Fruit fly (Drosophila melanogaster) whole organism, embryonic: ENCODE results near the gene mts.

Source experiments
- ATbp ChIP-seq: fragments of 200-800 bp; sonication (Bioruptor generic); optimal IDR thresholded peaks from 2 replicates; lab custom pipeline; 2017; ENCODE audit warnings: missing biosample characterization, mild to moderate bottlenecking, missing genetic modification characterization, missing genetic modification reagents
- Awh ChIP-seq: fragments of 200-800 bp; sonication (Bioruptor generic); IDR thresholded peaks from 2 replicates; pipeline ENCODE4, ENCODE4 v1.3.6; 2022; ENCODE audit warnings: missing biosample characterization, missing genetic modification characterization
- CG11247 ChIP-seq: fragments of 200-800 bp; sonication (Bioruptor generic); IDR thresholded peaks from 2 replicates; pipeline ENCODE4 v1.3.6; 2022; ENCODE audit warnings: missing biosample characterization, missing genetic modification characterization
- CG12071 ChIP-seq: fragments of 200-800 bp; sonication (Bioruptor generic); optimal IDR thresholded peaks from 3 replicates; lab custom pipeline; 2018; ENCODE audit warnings: missing biosample characterization, mild to moderate bottlenecking, missing genetic modification characterization
- CG12155 ChIP-seq: fragments of 200-800 bp; sonication (Bioruptor generic); optimal IDR thresholded peaks from 3 replicates; lab custom pipeline; 2016; ENCODE audit warnings: missing biosample characterization, missing genetic modification characterization
- CG13123 ChIP-seq: fragments of 200-800 bp; sonication (Bioruptor generic); optimal IDR thresholded peaks from 2 replicates; lab custom pipeline; 2016; ENCODE audit warnings: missing biosample characterization, missing genetic modification characterization
- CG13296 ChIP-seq: fragments of 200-800 bp; sonication (Bioruptor generic); optimal IDR thresholded peaks from 3 replicates; lab custom pipeline; 2018; ENCODE audit warnings: missing biosample characterization, mild to moderate bottlenecking, missing genetic modification characterization
- CG13894 ChIP-seq: fragments of 200-800 bp; sonication (Bioruptor generic); optimal IDR thresholded peaks from 3 replicates; lab custom pipeline; 2018; ENCODE audit warnings: missing biosample characterization, mild to moderate bottlenecking, missing genetic modification characterization, moderate library complexity
- CG15011 ChIP-seq: fragments of 200-800 bp; sonication (Bioruptor generic); optimal IDR thresholded peaks from 3 replicates; lab custom pipeline; 2018; ENCODE audit warnings: missing biosample characterization, mild to moderate bottlenecking, missing genetic modification characterization
- CG16779 ChIP-seq: fragments of 200-800 bp; sonication (Bioruptor generic); IDR thresholded peaks from 2 replicates; pipeline ENCODE4 v1.3.6; 2022; ENCODE audit warnings: missing biosample characterization, missing genetic modification characterization
- CG16815 ChIP-seq: fragments of 200-800 bp; sonication (Bioruptor generic); optimal IDR thresholded peaks from 3 replicates; lab custom pipeline; 2017; ENCODE audit warnings: missing biosample characterization, mild to moderate bottlenecking, missing genetic modification characterization
- CG34376 ChIP-seq: fragments of 200-800 bp; sonication (Bioruptor generic); optimal IDR thresholded peaks from 2 replicates; lab custom pipeline; 2018; ENCODE audit warnings: missing biosample characterization, mild to moderate bottlenecking, missing genetic modification characterization
- CG7839 ChIP-seq: fragments of 200-800 bp; sonication (Bioruptor generic); optimal IDR thresholded peaks from 3 replicates; lab custom pipeline; 2018; ENCODE audit warnings: missing biosample characterization, mild to moderate bottlenecking, missing genetic modification characterization, moderate library complexity
- CG7987 ChIP-seq: fragments of 200-800 bp; sonication (Bioruptor generic); optimal IDR thresholded peaks from 2 replicates; lab custom pipeline; 2018; ENCODE audit warnings: missing biosample characterization, mild to moderate bottlenecking, missing genetic modification characterization, moderate library complexity
- CG8388 ChIP-seq: fragments of 200-800 bp; sonication (Bioruptor generic); optimal IDR thresholded peaks from 2 replicates; lab custom pipeline; 2019; ENCODE audit warnings: missing biosample characterization, mild to moderate bottlenecking, missing genetic modification characterization, moderate library complexity
- CG8944 ChIP-seq: fragments of 200-800 bp; sonication (Bioruptor generic); optimal IDR thresholded peaks from 3 replicates; lab custom pipeline; 2016; ENCODE audit warnings: missing biosample characterization, missing genetic modification characterization
- CG9215 ChIP-seq: fragments of 200-800 bp; sonication (Bioruptor generic); IDR thresholded peaks from 2 replicates; pipeline ENCODE4 v1.3.6; 2022; ENCODE audit warnings: missing biosample characterization, missing genetic modification characterization
- CG9817 ChIP-seq: fragments of 200-800 bp; sonication (Bioruptor generic); optimal IDR thresholded peaks from 2 replicates; lab custom pipeline; 2018; ENCODE audit warnings: missing biosample characterization, mild to moderate bottlenecking, missing genetic modification characterization, moderate library complexity
- CoRest ChIP-seq: fragments of 200-800 bp; sonication (Bioruptor generic); optimal IDR thresholded peaks from 3 replicates; lab custom pipeline; 2018; ENCODE audit warnings: missing biosample characterization, mild to moderate bottlenecking, missing genetic modification characterization, moderate library complexity
- ERR ChIP-seq: fragments of 200-800 bp; sonication (Bioruptor generic); optimal IDR thresholded peaks from 2 replicates; lab custom pipeline; 2016; ENCODE audit warnings: missing biosample characterization, missing genetic modification characterization
- Eip74EF ChIP-seq, 2 experiments: fragments of 200-800 bp in 1 of 2; fragments of >200 bp in 1 of 2; sonication (Bioruptor generic) in 1 of 2; optimal IDR thresholded peaks; 2 replicates each; lab custom pipeline; 2017 to 2019; ENCODE audit warnings: missing biosample characterization in 2 of 2, missing genetic modification characterization in 2 of 2, mild to moderate bottlenecking in 1 of 2, moderate library complexity in 1 of 2
- HHEX ChIP-seq: fragments of 200-800 bp; sonication (Bioruptor generic); optimal IDR thresholded peaks from 3 replicates; lab custom pipeline; 2017; ENCODE audit warnings: missing biosample characterization, mild to moderate bottlenecking, missing genetic modification characterization, missing genetic modification reagents
- Hr78 ChIP-seq, 2 experiments: fragments of 200-800 bp in 1 of 2; fragments of >200 bp in 1 of 2; sonication (Bioruptor generic) in 1 of 2; optimal IDR thresholded peaks; 2 replicates each; lab custom pipeline; 2017 to 2019; ENCODE audit warnings: missing biosample characterization in 2 of 2, missing genetic modification characterization in 2 of 2, mild to moderate bottlenecking in 1 of 2, moderate library complexity in 1 of 2
- Nf-YA ChIP-seq: fragments of 200-800 bp; sonication (Bioruptor generic); IDR thresholded peaks from 2 replicates; pipeline ENCODE4 v1.3.6; 2022; ENCODE audit warnings: missing biosample characterization, missing genetic modification characterization
- Ptx1 ChIP-seq: fragments of 200-800 bp; sonication (Bioruptor generic); IDR thresholded peaks from 2 replicates; pipeline ENCODE4 v1.3.6; 2022; ENCODE audit warnings: missing biosample characterization, missing genetic modification characterization
- Sox102F ChIP-seq: fragments of 200-800 bp; sonication (Bioruptor generic); optimal IDR thresholded peaks from 2 replicates; lab custom pipeline; 2018; ENCODE audit warnings: missing biosample characterization, mild to moderate bottlenecking, missing genetic modification characterization, moderate library complexity
- Xrp1 ChIP-seq: fragments of 200-800 bp; sonication (Bioruptor generic); IDR thresholded peaks from 2 replicates; pipeline ENCODE4 v1.3.6; 2022; ENCODE audit warnings: missing biosample characterization, missing genetic modification characterization
- YL-1 ChIP-seq: fragments of 200-800 bp; sonication (Bioruptor generic); optimal IDR thresholded peaks from 3 replicates; lab custom pipeline; 2017; ENCODE audit warnings: missing biosample characterization, mild to moderate bottlenecking, missing genetic modification characterization
- al ChIP-seq: fragments of 200-800 bp; sonication (Bioruptor generic); IDR thresholded peaks from 2 replicates; pipeline ENCODE4 v1.3.6; 2022; ENCODE audit warnings: missing biosample characterization, missing genetic modification characterization
- bowl ChIP-seq: fragments of 200-800 bp; sonication (Bioruptor generic); IDR thresholded peaks from 2 replicates; pipeline ENCODE4 v1.3.6; 2022; ENCODE audit warnings: missing biosample characterization, missing genetic modification characterization
- eyg ChIP-seq: fragments of 200-800 bp; sonication (Bioruptor generic); optimal IDR thresholded peaks from 3 replicates; lab custom pipeline; 2016; ENCODE audit warnings: missing biosample characterization, missing genetic modification characterization
- fd64A ChIP-seq: fragments of 200-800 bp; sonication (Bioruptor generic); optimal IDR thresholded peaks from 3 replicates; lab custom pipeline; 2018; ENCODE audit warnings: missing biosample characterization, mild to moderate bottlenecking, missing genetic modification characterization
- gem ChIP-seq: fragments of 200-800 bp; sonication (Bioruptor generic); optimal IDR thresholded peaks from 2 replicates; lab custom pipeline; 2019; ENCODE audit warnings: missing biosample characterization, mild to moderate bottlenecking, missing genetic modification characterization, moderate library complexity
- lab ChIP-seq: fragments of 200-800 bp; sonication (Bioruptor generic); optimal IDR thresholded peaks from 3 replicates; lab custom pipeline; 2017; ENCODE audit warnings: missing biosample characterization, missing genetic modification characterization, mild to moderate bottlenecking, moderate library complexity, missing genetic modification reagents
- lola ChIP-seq, 3 experiments: fragments of >200 bp in 2 of 3; fragments of 200-800 bp in 1 of 3; sonication (Bioruptor generic) in 1 of 3; optimal IDR thresholded peaks; 2 replicates each; lab custom pipeline; 2017 to 2019; ENCODE audit warnings: missing biosample characterization in 3 of 3, missing genetic modification characterization in 3 of 3, mild to moderate bottlenecking in 1 of 3, moderate library complexity in 1 of 3
- mld ChIP-seq: fragments of 200-800 bp; sonication (Bioruptor generic); IDR thresholded peaks from 3 replicates; pipeline ENCODE4 v1.3.6; 2022; ENCODE audit warnings: missing biosample characterization, missing genetic modification characterization; ENCODE audit not compliant: partially characterized antibody
- onecut ChIP-seq: fragments of 200-800 bp; sonication (Bioruptor generic); IDR thresholded peaks from 2 replicates; pipeline ENCODE4 v1.3.6; 2022; ENCODE audit warnings: missing biosample characterization, missing genetic modification characterization
- pita ChIP-seq: fragments of 200-800 bp; sonication (Bioruptor generic); optimal IDR thresholded peaks from 2 replicates; lab custom pipeline; 2017; ENCODE audit warnings: missing biosample characterization, mild to moderate bottlenecking, missing genetic modification characterization
- rib ChIP-seq: fragments of 200-800 bp; sonication (Bioruptor generic); IDR thresholded peaks from 2 replicates; pipeline ENCODE4 v1.3.6; 2022; ENCODE audit warnings: missing biosample characterization, missing genetic modification characterization
- sob ChIP-seq: fragments of 200-800 bp; sonication (Bioruptor generic); IDR thresholded peaks from 2 replicates; pipeline ENCODE4 v1.3.6; 2022; ENCODE audit warnings: missing biosample characterization, missing genetic modification characterization
- stc ChIP-seq: fragments of 200-800 bp; sonication (Bioruptor generic); IDR thresholded peaks from 2 replicates; pipeline ENCODE4 v1.3.6; 2022; ENCODE audit warnings: missing biosample characterization, missing genetic modification characterization
- unpg ChIP-seq: fragments of 200-800 bp; sonication (Bioruptor generic); optimal IDR thresholded peaks from 3 replicates; lab custom pipeline; 2018; ENCODE audit warnings: missing biosample characterization, mild to moderate bottlenecking, missing genetic modification characterization, moderate library complexity
- usp ChIP-seq: fragments of >200 bp; optimal IDR thresholded peaks from 2 replicates; lab custom pipeline; 2017; ENCODE audit warnings: missing biosample characterization, missing genetic modification characterization
- wor ChIP-seq: fragments of 200-800 bp; sonication (Bioruptor generic); IDR thresholded peaks from 2 replicates; pipeline ENCODE4 v1.3.6; 2022; ENCODE audit warnings: missing biosample characterization, missing genetic modification characterization
- zen2 ChIP-seq: fragments of 200-800 bp; sonication (Bioruptor generic); IDR thresholded peaks from 3 replicates; pipeline ENCODE4 v1.3.6; 2022; ENCODE audit warnings: missing biosample characterization, missing genetic modification characterization; ENCODE audit not compliant: partially characterized antibody

Gene mts

DNA sequence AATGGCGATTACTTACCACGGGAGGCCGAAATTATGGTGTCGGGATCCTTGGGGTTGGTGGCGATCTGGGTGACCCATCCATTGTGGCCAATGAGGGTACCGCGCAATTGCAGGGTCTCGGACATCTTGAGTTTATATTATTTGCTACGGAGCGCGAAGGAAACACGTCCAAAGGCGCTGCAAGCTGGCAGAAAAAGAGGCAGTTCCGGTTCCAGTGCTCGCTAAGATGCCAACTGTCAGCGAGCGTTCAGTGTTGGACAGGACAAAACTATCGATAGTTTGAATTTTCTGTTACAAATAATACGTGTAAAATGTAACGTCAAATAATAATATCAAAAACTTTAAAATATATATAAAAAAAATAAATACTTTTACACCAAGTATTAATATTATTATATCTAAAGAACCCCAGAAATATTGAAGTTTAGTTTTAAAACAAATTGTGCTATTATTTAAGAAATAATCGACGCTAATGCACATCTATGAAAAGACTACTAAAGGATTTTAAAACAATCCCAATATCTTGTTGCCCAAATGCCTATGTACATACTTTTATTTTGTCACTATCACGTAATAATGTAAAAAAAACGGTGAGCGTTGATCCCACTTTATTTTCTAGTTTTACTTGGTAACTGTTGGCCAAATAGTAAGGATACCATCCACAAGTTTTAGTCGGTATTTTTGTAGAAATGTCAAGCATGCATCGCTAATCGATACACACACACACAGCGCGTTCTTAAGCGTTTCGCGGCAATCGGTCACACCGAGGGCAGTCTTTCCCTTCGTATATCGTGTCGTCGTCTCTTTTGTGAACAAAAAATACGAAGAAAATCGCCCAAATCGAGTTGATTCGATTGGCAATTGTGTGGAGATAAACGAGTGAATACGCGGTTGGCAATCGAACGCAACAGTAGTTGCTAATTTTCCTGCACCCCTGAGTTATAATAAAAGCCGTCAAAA lies at the start of gene mts, which contains the start of gene Rack1 (continued):
- TF ChIP-seq pita (GFP tag; lab: Kevin White, UChicago) = peak; percentile 34
- peak; percentile 66 for TF ChIP-seq eyg
- TF ChIP-seq CG13123 (GFP tag; lab: Kevin White, UChicago) = peak; percentile 34
- peak; percentile 66 for TF ChIP-seq Ptx1 (GFP tag; lab: Robert Waterston, UW)
- TF ChIP-seq Eip74EF (GFP tag; optimal IDR thresholded peaks at IDR 0.05; lab: Kevin White, UChicago) = peak in 1 of 2 experiments; percentile 58
- TF ChIP-seq onecut (GFP tag; lab: Robert Waterston, UW) = peak; percentile 88
- peak; percentile 58 for TF ChIP-seq CG8388
- peak; percentile 85 for TF ChIP-seq Nf-YA (GFP tag; lab: Robert Waterston, UW)
- TF ChIP-seq, all 482 proteins: peak for 418

- TF ChIP-seq Hr78 (GFP tag; optimal IDR thresholded peaks at IDR 0.05; lab: Kevin White, UChicago) (no peak), CG13296 (GFP tag; lab: Kevin White, UChicago) (peak; percentile 64), al (no peak), lola (GFP tag; optimal IDR thresholded peaks at IDR 0.05; lab: Kevin White, UChicago) (no peak), CG9215 (GFP tag; lab: Robert Waterston, UW) (no peak), fd64A (no peak), Sox102F (peak; percentile 0), wor (GFP tag; lab: Robert Waterston, UW) (no peak), lab (GFP tag; lab: Kevin White, UChicago) (peak; percentile 61), CG12155 (GFP tag; lab: Kevin White, UChicago) (no peak), CG12071 (peak; percentile 26), ERR (GFP tag; lab: Kevin White, UChicago) (no peak), ATbp (GFP tag; lab: Kevin White, UChicago) (peak; percentile 38), zen2 (GFP tag; lab: Robert Waterston, UW) (no peak), CG16779 (GFP tag; lab: Robert Waterston, UW) (no peak), CG7839 (peak; percentile 25), CG9817 (tag; lab: Kevin White, UChicago) (peak; percentile 6), unpg (GFP tag; lab: Kevin White, UChicago) (peak; percentile 32), rib (GFP tag; lab: Robert Waterston, UW) (no peak), Xrp1 (GFP tag; lab: Robert Waterston, UW) (no peak), Awh (GFP tag; lab: Robert Waterston, UW) (no peak), CG8944 (GFP tag; lab: Kevin White, UChicago) (no peak), CoRest (peak; percentile 21), CG11247 (GFP tag; lab: Robert Waterston, UW) (no peak), sob (GFP tag; lab: Robert Waterston, UW) (no peak), CG7987 (no peak), CG15011 (GFP tag; lab: Kevin White, UChicago) (peak; percentile 33), mld (GFP tag; lab: Robert Waterston, UW) (no peak), HHEX (peak; percentile 38), bowl (GFP tag; lab: Robert Waterston, UW) (no peak), usp (GFP tag; lab: Kevin White, UChicago) (no peak), CG13894 (tag; lab: Kevin White, UChicago) (peak; percentile 43), CG34376 (GFP tag; lab: Kevin White, UChicago) (peak; percentile 5), YL-1 (GFP tag; lab: Kevin White, UChicago) (no peak), CG16815 (no peak), gem (tag; lab: Kevin White, UChicago) (peak; percentile 27), stc (GFP tag; lab: Robert Waterston, UW) (0 out of 2 replicates have a peak, but pooled peaks have one; percentile 12)
These were observed 49.3 kb upstream of the mts start, which contains the start of gene CG7179 for dm6 chr2L:7777979-7778692. Gene CG7179 (minus strand): TSS chr2L:7778029.
